Worm (Caenorhabditis elegans) whole organism, mixed stage, embryonic: ENCODE measurements around the gene rpt-2.

Source experiments
- ceh-39 ChIP-seq: fragments of 150-350 bp; optimal IDR thresholded peaks from 2 replicates; lab custom pipeline; 2014; ENCODE audit warnings: missing biosample characterization, missing genetic modification characterization
- elt-1 ChIP-seq: sonication (generic microtip); optimal IDR thresholded peaks from 2 replicates; lab custom pipeline; 2017; ENCODE audit warnings: missing genetic modification characterization, mild to moderate bottlenecking, missing compliant biosample characterization, antibody characterized with exemption, moderate library complexity, borderline replicate concordance; ENCODE audit not compliant: insufficient read depth
- elt-3 ChIP-seq: fragments of 150-350 bp; optimal IDR thresholded peaks from 2 replicates; lab custom pipeline; 2014; ENCODE audit warnings: missing biosample characterization, missing genetic modification characterization
- flh-1 ChIP-seq: fragments of 200-800 bp; sonication (Bioruptor generic); optimal IDR thresholded peaks from 2 replicates; lab custom pipeline; 2018; ENCODE audit warnings: mild to moderate bottlenecking, missing genetic modification characterization, moderate library complexity, missing compliant biosample characterization
- lsy-2 ChIP-seq: fragments of 150-350 bp; optimal IDR thresholded peaks from 2 replicates; lab custom pipeline; 2014; ENCODE audit warnings: missing biosample characterization, missing genetic modification characterization
- mep-1 ChIP-seq: fragments of 150-350 bp; optimal IDR thresholded peaks from 2 replicates; lab custom pipeline; 2017; ENCODE audit warnings: missing biosample characterization, missing genetic modification reagents, missing genetic modification characterization, inconsistent platforms
- mls-2 ChIP-seq: sonication (generic microtip); optimal IDR thresholded peaks from 2 replicates; lab custom pipeline; 2016; ENCODE audit warnings: mild to moderate bottlenecking, missing genetic modification characterization, moderate library complexity, missing compliant biosample characterization
- nhr-12 ChIP-seq: fragments of 150-350 bp; optimal IDR thresholded peaks from 2 replicates; lab custom pipeline; 2014; ENCODE audit warnings: missing biosample characterization, missing genetic modification characterization
- nhr-28 ChIP-seq: fragments of 150-350 bp; optimal IDR thresholded peaks from 2 replicates; lab custom pipeline; 2014; ENCODE audit warnings: missing biosample characterization, missing genetic modification characterization
- nhr-76 ChIP-seq: sonication (generic microtip); optimal IDR thresholded peaks from 2 replicates; lab custom pipeline; 2017; ENCODE audit warnings: missing biosample characterization, missing genetic modification characterization
- pha-4 ChIP-seq: fragments of 150-350 bp; optimal IDR thresholded peaks from 2 replicates; lab custom pipeline; 2018; ENCODE audit warnings: missing biosample characterization, missing genetic modification reagents, missing genetic modification characterization
- tbx-8 ChIP-seq: fragments of 200-800 bp; sonication (Bioruptor generic); optimal IDR thresholded peaks from 2 replicates; lab custom pipeline; 2018; ENCODE audit warnings: mild to moderate bottlenecking, missing genetic modification characterization, moderate library complexity, missing compliant biosample characterization
- unc-62 ChIP-seq: fragments of 150-350 bp; optimal IDR thresholded peaks from 2 replicates; lab custom pipeline; 2014; ENCODE audit warnings: missing biosample characterization, missing genetic modification reagents, missing genetic modification characterization
- ztf-11 ChIP-seq: fragments of 150-350 bp; optimal IDR thresholded peaks from 2 replicates; lab custom pipeline; 2014; ENCODE audit warnings: missing biosample characterization, missing genetic modification characterization

ce11 chrV:5983380-5983779, 34.1 kb downstream of the rpt-2 start, which contains the start of gene dhs-16:
- TF ChIP-seq flh-1 (GFP tag; lab: Kevin White, UChicago), result no peak
- no peak for TF ChIP-seq nhr-28 (tag; lab: Kevin White, UChicago)
- no peak for TF ChIP-seq nhr-76 (tag; lab: Kevin White, UChicago)
- no peak for TF ChIP-seq mep-1 (tag; lab: Kevin White, UChicago)
- TF ChIP-seq unc-62 (GFP tag; lab: Kevin White, UChicago), result no peak
- no peak for TF ChIP-seq tbx-8
- TF ChIP-seq pha-4, result no peak
- TF ChIP-seq elt-1 (tag; lab: Kevin White, UChicago), result no peak
- no peak for TF ChIP-seq elt-3 (tag; lab: Kevin White, UChicago)
- no peak for TF ChIP-seq ztf-11 (tag; lab: Kevin White, UChicago)
- TF ChIP-seq mls-2 (tag; lab: Kevin White, UChicago), result no peak
- no peak for TF ChIP-seq lsy-2 (tag; lab: Kevin White, UChicago)
- no peak for TF ChIP-seq nhr-12 (tag; lab: Kevin White, UChicago)
- TF ChIP-seq ceh-39, result no peak
